Fruit fly (Drosophila melanogaster) whole organism, embryonic: ENCODE results near the gene MFS9.

ENCODE experiments used
- Adf1 ChIP-seq: fragments of 200-800 bp; sonication (Bioruptor generic); IDR thresholded peaks from 2 replicates; pipeline ENCODE4 v1.3.6; 2022; ENCODE audit warnings: missing biosample characterization, missing genetic modification characterization
- Bgb ChIP-seq: fragments of 200-800 bp; sonication (Bioruptor generic); IDR thresholded peaks from 2 replicates; pipeline ENCODE4 v1.3.6; 2022; ENCODE audit warnings: missing biosample characterization, missing genetic modification characterization; ENCODE audit not compliant: partially characterized antibody
- CG10267 ChIP-seq: fragments of 200-800 bp; sonication (Bioruptor generic); optimal IDR thresholded peaks from 2 replicates; lab custom pipeline; 2018; ENCODE audit warnings: missing biosample characterization, mild to moderate bottlenecking, missing genetic modification characterization, moderate library complexity
- CG10431 ChIP-seq: fragments of 200-800 bp; sonication (Bioruptor generic); optimal IDR thresholded peaks from 3 replicates; lab custom pipeline; 2018; ENCODE audit warnings: missing biosample characterization, mild to moderate bottlenecking, missing genetic modification characterization
- CG12071 ChIP-seq: fragments of 200-800 bp; sonication (Bioruptor generic); optimal IDR thresholded peaks from 3 replicates; lab custom pipeline; 2018; ENCODE audit warnings: missing biosample characterization, mild to moderate bottlenecking, missing genetic modification characterization
- CG12769 ChIP-seq: fragments of 200-800 bp; sonication (Bioruptor generic); optimal IDR thresholded peaks from 2 replicates; lab custom pipeline; 2019; ENCODE audit warnings: missing biosample characterization, mild to moderate bottlenecking, missing genetic modification characterization, moderate library complexity
- CG14710 ChIP-seq: fragments of 200-800 bp; sonication (Bioruptor generic); optimal IDR thresholded peaks from 3 replicates; lab custom pipeline; 2019; ENCODE audit warnings: missing biosample characterization, mild to moderate bottlenecking, missing genetic modification characterization, moderate library complexity
- CG15269 ChIP-seq: fragments of 200-800 bp; sonication (Bioruptor generic); optimal IDR thresholded peaks from 2 replicates; lab custom pipeline; 2018; ENCODE audit warnings: missing biosample characterization, mild to moderate bottlenecking, missing genetic modification characterization, moderate library complexity
- CG1602 ChIP-seq: fragments of 200-800 bp; sonication (Bioruptor generic); optimal IDR thresholded peaks from 3 replicates; lab custom pipeline; 2016; ENCODE audit warnings: missing biosample characterization, missing genetic modification characterization
- CG1647 ChIP-seq: fragments of 200-800 bp; sonication (Bioruptor generic); optimal IDR thresholded peaks from 3 replicates; lab custom pipeline; 2016; ENCODE audit warnings: missing biosample characterization, missing genetic modification characterization
- CG17568 ChIP-seq: fragments of 200-800 bp; sonication (Bioruptor generic); optimal IDR thresholded peaks from 2 replicates; lab custom pipeline; 2018; ENCODE audit warnings: missing biosample characterization, mild to moderate bottlenecking, missing genetic modification characterization, moderate library complexity
- CG2875 ChIP-seq: fragments of 200-800 bp; sonication (Bioruptor generic); optimal IDR thresholded peaks from 2 replicates; lab custom pipeline; 2017; ENCODE audit warnings: missing biosample characterization, mild to moderate bottlenecking, missing genetic modification characterization, missing genetic modification reagents
- CG32767 ChIP-seq: fragments of 200-800 bp; sonication (Bioruptor generic); IDR thresholded peaks from 2 replicates; pipeline ENCODE4 v1.3.6; 2022; ENCODE audit warnings: missing biosample characterization, missing genetic modification characterization
- CG3281 ChIP-seq: fragments of 200-800 bp; sonication (Bioruptor generic); optimal IDR thresholded peaks from 3 replicates; lab custom pipeline; 2017; ENCODE audit warnings: missing biosample characterization, mild to moderate bottlenecking, missing genetic modification characterization
- CG33213 ChIP-seq: fragments of 200-800 bp; sonication (Bioruptor generic); optimal IDR thresholded peaks from 3 replicates; lab custom pipeline; 2016; ENCODE audit warnings: missing biosample characterization, missing genetic modification characterization
- CG5180 ChIP-seq: fragments of 200-800 bp; sonication (Bioruptor generic); optimal IDR thresholded peaks from 3 replicates; lab custom pipeline; 2017; ENCODE audit warnings: missing biosample characterization, missing genetic modification characterization, mild to moderate bottlenecking, moderate library complexity, missing genetic modification reagents
- CG7271 ChIP-seq: fragments of 200-800 bp; sonication (Bioruptor generic); optimal IDR thresholded peaks from 2 replicates; lab custom pipeline; 2018; ENCODE audit warnings: missing biosample characterization, mild to moderate bottlenecking, missing genetic modification characterization, moderate library complexity
- CG8478 ChIP-seq: fragments of >200 bp; optimal IDR thresholded peaks from 2 replicates; lab custom pipeline; 2018
- Fer1 ChIP-seq: fragments of 200-800 bp; sonication (Bioruptor generic); optimal IDR thresholded peaks from 2 replicates; lab custom pipeline; 2017; ENCODE audit warnings: missing biosample characterization, mild to moderate bottlenecking, missing genetic modification characterization
- HLH3B ChIP-seq: fragments of 200-800 bp; sonication (Bioruptor generic); IDR thresholded peaks from 2 replicates; pipeline ENCODE4 v1.3.6; 2022; ENCODE audit warnings: missing biosample characterization, missing genetic modification characterization
- Hey ChIP-seq: fragments of 200-800 bp; sonication (Bioruptor generic); optimal IDR thresholded peaks from 3 replicates; lab custom pipeline; 2018; ENCODE audit warnings: missing biosample characterization, mild to moderate bottlenecking, missing genetic modification characterization
- MBD-R2 ChIP-seq: fragments of 200-800 bp; sonication (Bioruptor generic); IDR thresholded peaks from 2 replicates; pipeline ENCODE4 v1.3.6; 2022; ENCODE audit warnings: missing biosample characterization, missing genetic modification characterization
- Mes4 ChIP-seq: fragments of 200-800 bp; sonication (Bioruptor generic); optimal IDR thresholded peaks from 2 replicates; lab custom pipeline; 2016; ENCODE audit warnings: missing biosample characterization, missing genetic modification characterization
- NFAT ChIP-seq: fragments of 200-800 bp; sonication (Bioruptor generic); IDR thresholded peaks from 2 replicates; pipeline ENCODE4 v1.3.6; 2022; ENCODE audit warnings: missing biosample characterization, missing genetic modification characterization
- NK7.1 ChIP-seq: fragments of 200-800 bp; sonication (Bioruptor generic); optimal IDR thresholded peaks from 3 replicates; lab custom pipeline; 2016; ENCODE audit warnings: missing biosample characterization, missing genetic modification characterization
- PHDP ChIP-seq: fragments of 200-800 bp; sonication (Bioruptor generic); optimal IDR thresholded peaks from 3 replicates; lab custom pipeline; 2018; ENCODE audit warnings: missing biosample characterization, mild to moderate bottlenecking, missing genetic modification characterization, moderate library complexity
- Sry-δ ChIP-seq: fragments of 200-800 bp; sonication (Bioruptor generic); optimal IDR thresholded peaks from 2 replicates; lab custom pipeline; 2016; ENCODE audit warnings: missing biosample characterization, missing genetic modification characterization
- Vsx1 ChIP-seq: fragments of 200-800 bp; sonication (Bioruptor generic); optimal IDR thresholded peaks from 2 replicates; lab custom pipeline; 2017; ENCODE audit warnings: missing biosample characterization, mild to moderate bottlenecking, missing genetic modification characterization, missing genetic modification reagents
- al ChIP-seq: fragments of 200-800 bp; sonication (Bioruptor generic); IDR thresholded peaks from 2 replicates; pipeline ENCODE4 v1.3.6; 2022; ENCODE audit warnings: missing biosample characterization, missing genetic modification characterization
- amos ChIP-seq: fragments of 200-800 bp; sonication (Bioruptor generic); IDR thresholded peaks from 2 replicates; pipeline ENCODE4 v1.3.6; 2022; ENCODE audit warnings: missing biosample characterization, missing genetic modification characterization; ENCODE audit not compliant: partially characterized antibody
- cad ChIP-seq: fragments of >200 bp; optimal IDR thresholded peaks from 2 replicates; lab custom pipeline; 2017; ENCODE audit warnings: missing biosample characterization, missing genetic modification characterization
- dpn ChIP-seq, 2 experiments: fragments of 200-800 bp; sonication (Bioruptor generic); optimal IDR thresholded peaks; 3 replicates each; lab custom pipeline; 2016; ENCODE audit warnings: missing biosample characterization in 2 of 2, missing genetic modification characterization in 2 of 2
- fd64A ChIP-seq: fragments of 200-800 bp; sonication (Bioruptor generic); optimal IDR thresholded peaks from 3 replicates; lab custom pipeline; 2018; ENCODE audit warnings: missing biosample characterization, mild to moderate bottlenecking, missing genetic modification characterization
- fd96Cb ChIP-seq: fragments of 200-800 bp; sonication (Bioruptor generic); optimal IDR thresholded peaks from 2 replicates; lab custom pipeline; 2018; ENCODE audit warnings: missing biosample characterization, mild to moderate bottlenecking, missing genetic modification characterization, moderate library complexity
- ftz-f1 ChIP-seq: fragments of 200-800 bp; sonication (Bioruptor generic); optimal IDR thresholded peaks from 2 replicates; lab custom pipeline; 2016; ENCODE audit warnings: missing biosample characterization, missing genetic modification characterization
- gsb ChIP-seq: fragments of 200-800 bp; sonication (Bioruptor generic); IDR thresholded peaks from 2 replicates; pipeline ENCODE4 v1.3.6; 2022; ENCODE audit warnings: missing biosample characterization, missing genetic modification characterization
- hkb ChIP-seq, 2 experiments: fragments of 200-800 bp in 1 of 2; fragments of >200 bp in 1 of 2; sonication (Bioruptor generic) in 1 of 2; IDR thresholded peaks in 1 of 2; optimal IDR thresholded peaks in 1 of 2; 2 replicates each; pipeline versions ENCODE4 v1.3.6 to Lab custom; 2017 to 2022; ENCODE audit warnings: missing biosample characterization in 1 of 2, missing genetic modification characterization in 1 of 2
- jumu ChIP-seq: fragments of 200-800 bp; sonication (Bioruptor generic); optimal IDR thresholded peaks from 3 replicates; lab custom pipeline; 2016; ENCODE audit warnings: missing biosample characterization, missing genetic modification characterization
- klu ChIP-seq: fragments of 200-800 bp; sonication (Bioruptor generic); IDR thresholded peaks from 2 replicates; pipeline ENCODE4 v1.3.6; 2022; ENCODE audit warnings: missing biosample characterization, missing genetic modification characterization
- lmd ChIP-seq: fragments of 200-800 bp; sonication (Bioruptor generic); IDR thresholded peaks from 2 replicates; pipeline ENCODE4 v1.3.6; 2022; ENCODE audit warnings: missing biosample characterization, missing genetic modification characterization
- mam ChIP-seq: fragments of 200-800 bp; sonication (Bioruptor generic); optimal IDR thresholded peaks from 3 replicates; lab custom pipeline; 2016; ENCODE audit warnings: missing biosample characterization, missing genetic modification characterization
- nau ChIP-seq: fragments of 200-800 bp; sonication (Bioruptor generic); optimal IDR thresholded peaks from 3 replicates; lab custom pipeline; 2017; ENCODE audit warnings: missing biosample characterization, mild to moderate bottlenecking, missing genetic modification characterization, missing genetic modification reagents
- nerfin-1 ChIP-seq: fragments of 200-800 bp; sonication (Bioruptor generic); optimal IDR thresholded peaks from 3 replicates; lab custom pipeline; 2019; ENCODE audit warnings: missing biosample characterization, mild to moderate bottlenecking, missing genetic modification characterization, moderate library complexity
- onecut ChIP-seq: fragments of 200-800 bp; sonication (Bioruptor generic); IDR thresholded peaks from 2 replicates; pipeline ENCODE4 v1.3.6; 2022; ENCODE audit warnings: missing biosample characterization, missing genetic modification characterization
- phol ChIP-seq: fragments of 200-800 bp; sonication (Bioruptor generic); optimal IDR thresholded peaks from 3 replicates; lab custom pipeline; 2018; ENCODE audit warnings: missing biosample characterization, mild to moderate bottlenecking, missing genetic modification characterization, moderate library complexity
- pum ChIP-seq: fragments of 200-800 bp; sonication (Bioruptor generic); optimal IDR thresholded peaks from 2 replicates; lab custom pipeline; 2016; ENCODE audit warnings: missing biosample characterization, missing genetic modification characterization
- shn ChIP-seq: fragments of 200-800 bp; sonication (Bioruptor generic); optimal IDR thresholded peaks from 3 replicates; lab custom pipeline; 2016; ENCODE audit warnings: missing biosample characterization, missing genetic modification characterization
- sna ChIP-seq: fragments of 200-800 bp; sonication (Bioruptor generic); IDR thresholded peaks from 2 replicates; pipeline ENCODE4 v1.3.6; 2022; ENCODE audit warnings: missing biosample characterization, missing genetic modification characterization; ENCODE audit not compliant: partially characterized antibody
- sug ChIP-seq: fragments of 200-800 bp; optimal IDR thresholded peaks from 2 replicates; lab custom pipeline; 2019; ENCODE audit warnings: missing biosample characterization, mild to moderate bottlenecking, missing genetic modification characterization, moderate library complexity
- trh ChIP-seq: fragments of 200-800 bp; sonication (Bioruptor generic); optimal IDR thresholded peaks from 2 replicates; lab custom pipeline; 2016; ENCODE audit warnings: missing biosample characterization, missing genetic modification characterization
- vfl ChIP-seq: fragments of 200-800 bp; sonication (Bioruptor generic); optimal IDR thresholded peaks from 2 replicates; lab custom pipeline; 2016; ENCODE audit warnings: missing biosample characterization, missing genetic modification characterization

Gene MFS9

dm6 chr3R:20552093-20552492 lies 39.8 kb upstream of the MFS9 start, which contains the start of gene Stat92E (continued):
- no peak for TF ChIP-seq Adf1
- no peak for TF ChIP-seq CG1602
- TF ChIP-seq CG10267 (tag; lab: Kevin White, UChicago): no peak
- TF ChIP-seq NFAT (GFP tag; lab: Robert Waterston, UW): no peak
- peak; percentile 90 for TF ChIP-seq sug (tag; lab: Kevin White, UChicago)
- TF ChIP-seq MBD-R2 (GFP tag; lab: Robert Waterston, UW): 0 out of 2 replicates have a peak, but pooled peaks have one; percentile 40
- TF ChIP-seq trh: no peak
- TF ChIP-seq CG5180 (GFP tag; lab: Kevin White, UChicago): no peak
- TF ChIP-seq nau: no peak
- no peak for TF ChIP-seq CG2875 (GFP tag; lab: Kevin White, UChicago)
- no peak for TF ChIP-seq shn
- TF ChIP-seq Sry-δ (GFP tag; lab: Kevin White, UChicago): peak; percentile 32
- TF ChIP-seq fd96Cb (tag; lab: Kevin White, UChicago): no peak
- no peak for TF ChIP-seq CG1647
- TF ChIP-seq hkb (optimal IDR thresholded peaks at IDR 0.05; lab: Kevin White, UChicago): no peak
- TF ChIP-seq hkb (GFP tag; IDR thresholded peaks at IDR 0.05; lab: Robert Waterston, UW): no peak
- TF ChIP-seq cad (GFP tag; lab: Kevin White, UChicago): no peak
- TF ChIP-seq PHDP: no peak
- TF ChIP-seq CG12769 (tag; lab: Kevin White, UChicago): no peak
- no peak for TF ChIP-seq vfl
- TF ChIP-seq CG7271 (tag; lab: Kevin White, UChicago): no peak
- peak; percentile 56; the same call in 1 of the 2 replicates for TF ChIP-seq klu (GFP tag; lab: Robert Waterston, UW)
- no peak for TF ChIP-seq phol (tag; lab: Kevin White, UChicago)
- no peak for TF ChIP-seq CG17568 (GFP tag; lab: Kevin White, UChicago)
- TF ChIP-seq mam (GFP tag; lab: Kevin White, UChicago): no peak
- TF ChIP-seq CG14710 (tag; lab: Kevin White, UChicago): no peak
- TF ChIP-seq gsb (GFP tag; lab: Robert Waterston, UW): no peak
- TF ChIP-seq CG8478 (lab: Kevin White, UChicago): no peak
- TF ChIP-seq fd64A (GFP tag; lab: Kevin White, UChicago): no peak
- TF ChIP-seq amos (GFP tag; lab: Robert Waterston, UW): peak; percentile 22; the same call in 1 of the 2 replicates
- no peak for TF ChIP-seq Hey (tag; lab: Kevin White, UChicago)
- TF ChIP-seq al (GFP tag; lab: Robert Waterston, UW): no peak
- no peak for TF ChIP-seq CG10431 (GFP tag; lab: Kevin White, UChicago)
- no peak for TF ChIP-seq HLH3B (GFP tag; lab: Robert Waterston, UW)
- TF ChIP-seq jumu (GFP tag; lab: Kevin White, UChicago): no peak
- TF ChIP-seq sna (GFP tag; lab: Robert Waterston, UW): no peak
- TF ChIP-seq dpn (GFP tag; optimal IDR thresholded peaks at IDR 0.05; lab: Kevin White, UChicago): no peak

dm6 chr3R:20551487-20552079 lies 39.3 kb upstream of the MFS9 start:
- TF ChIP-seq pum (GFP tag; lab: Kevin White, UChicago) (no peak), ftz-f1 (GFP tag; lab: Kevin White, UChicago) (peak; percentile 8), NK7.1 (GFP tag; lab: Kevin White, UChicago) (no peak), lmd (GFP tag; lab: Robert Waterston, UW) (no peak), Vsx1 (GFP tag; lab: Kevin White, UChicago) (peak; percentile 38), Bgb (GFP tag; lab: Robert Waterston, UW) (peak; percentile 6; the same call in 1 of the 2 replicates), CG15269 (no peak), nerfin-1 (peak; percentile 18), CG32767 (GFP tag; lab: Robert Waterston, UW) (0 out of 2 replicates have a peak, but pooled peaks have one; percentile 42), CG33213 (GFP tag; lab: Kevin White, UChicago) (no peak), Mes4 (GFP tag; lab: Kevin White, UChicago) (no peak), CG3281 (GFP tag; lab: Kevin White, UChicago) (peak; percentile 0), onecut (GFP tag; lab: Robert Waterston, UW) (peak; percentile 48), CG5180 (GFP tag; lab: Kevin White, UChicago) (peak; percentile 22), Fer1 (GFP tag; lab: Kevin White, UChicago) (peak; percentile 7), CG12071 (GFP tag; lab: Kevin White, UChicago) (no peak)
